Worm (Caenorhabditis elegans) whole organism, L2 larva: ENCODE measurements around the gene F09A5.3.
A peak's percentile ranks its signal among the peaks of the same experiment; 100 is the strongest.

Experiments used
- C34F6.9 ChIP-seq: fragments of 150-350 bp; optimal IDR thresholded peaks from 2 replicates; lab custom pipeline; 2014; ENCODE audit warnings: missing biosample characterization, missing genetic modification characterization
- F13H6.1 ChIP-seq: sonication (generic microtip); optimal IDR thresholded peaks from 2 replicates; lab custom pipeline; 2016; ENCODE audit warnings: missing genetic modification characterization, missing compliant biosample characterization
- ZK546.5 ChIP-seq: sonication (generic microtip); optimal IDR thresholded peaks from 2 replicates; lab custom pipeline; 2017; ENCODE audit warnings: missing biosample characterization, missing genetic modification characterization
- alr-1 ChIP-seq: fragments of 150-350 bp; optimal IDR thresholded peaks from 2 replicates; lab custom pipeline; 2014; ENCODE audit warnings: missing biosample characterization, missing genetic modification characterization
- ceh-16 ChIP-seq: fragments of 150-350 bp; optimal IDR thresholded peaks from 2 replicates; lab custom pipeline; 2014; ENCODE audit warnings: missing biosample characterization, missing genetic modification characterization
- ceh-82 ChIP-seq: fragments of 150-350 bp; optimal IDR thresholded peaks from 2 replicates; lab custom pipeline; 2014; ENCODE audit warnings: missing biosample characterization, missing genetic modification characterization
- crh-2 ChIP-seq: sonication (generic microtip); optimal IDR thresholded peaks from 2 replicates; lab custom pipeline; 2017; ENCODE audit warnings: missing biosample characterization, missing genetic modification characterization
- egl-27 ChIP-seq: sonication (generic microtip); optimal IDR thresholded peaks from 3 replicates; lab custom pipeline; 2017; ENCODE audit warnings: missing biosample characterization, missing genetic modification reagents, missing genetic modification characterization
- fos-1 ChIP-seq: fragments of 150-350 bp; optimal IDR thresholded peaks from 2 replicates; lab custom pipeline; 2014; ENCODE audit warnings: missing biosample characterization, missing genetic modification characterization
- gmeb-1 ChIP-seq: fragments of 150-350 bp; optimal IDR thresholded peaks from 2 replicates; lab custom pipeline; 2014; ENCODE audit warnings: missing biosample characterization, missing genetic modification characterization
- lin-11 ChIP-seq: fragments of 150-350 bp; sonication (generic microtip); optimal IDR thresholded peaks from 2 replicates; lab custom pipeline; 2014; ENCODE audit warnings: missing biosample characterization, missing genetic modification characterization, inconsistent platforms, mixed read lengths
- lin-13 ChIP-seq: fragments of 150-350 bp; optimal IDR thresholded peaks from 2 replicates; lab custom pipeline; 2014; ENCODE audit warnings: missing biosample characterization, missing genetic modification reagents, missing genetic modification characterization
- lin-39 ChIP-seq: fragments of 150-350 bp; optimal IDR thresholded peaks from 2 replicates; lab custom pipeline; 2014; ENCODE audit warnings: missing biosample characterization, missing genetic modification reagents, missing genetic modification characterization
- nhr-11 ChIP-seq: fragments of 150-350 bp; optimal IDR thresholded peaks from 2 replicates; lab custom pipeline; 2014; ENCODE audit warnings: missing biosample characterization, missing genetic modification characterization
- nhr-12 ChIP-seq: fragments of 150-350 bp; optimal IDR thresholded peaks from 2 replicates; lab custom pipeline; 2014; ENCODE audit warnings: missing biosample characterization, missing genetic modification characterization
- nhr-129 ChIP-seq: fragments of 150-350 bp; optimal IDR thresholded peaks from 2 replicates; lab custom pipeline; 2014; ENCODE audit warnings: missing biosample characterization, missing genetic modification characterization
- nhr-25 ChIP-seq: fragments of 150-350 bp; sonication (generic microtip); optimal IDR thresholded peaks from 3 replicates; lab custom pipeline; 2014; ENCODE audit warnings: missing biosample characterization, missing genetic modification characterization
- nhr-6 ChIP-seq: fragments of 150-350 bp; optimal IDR thresholded peaks from 2 replicates; lab custom pipeline; 2014; ENCODE audit warnings: missing biosample characterization, missing genetic modification characterization
- nhr-77 ChIP-seq: fragments of 150-350 bp; optimal IDR thresholded peaks from 2 replicates; lab custom pipeline; 2014; ENCODE audit warnings: missing biosample characterization, missing genetic modification characterization
- peb-1 ChIP-seq: fragments of 150-350 bp; optimal IDR thresholded peaks from 2 replicates; lab custom pipeline; 2014; ENCODE audit warnings: missing biosample characterization, missing genetic modification characterization
- skn-1 ChIP-seq: sonication (generic microtip); optimal IDR thresholded peaks from 2 replicates; lab custom pipeline; 2017; ENCODE audit warnings: missing biosample characterization, missing genetic modification characterization
- unc-55 ChIP-seq: fragments of 150-350 bp; sonication (generic microtip); optimal IDR thresholded peaks from 3 replicates; lab custom pipeline; 2014; ENCODE audit warnings: missing biosample characterization, missing genetic modification reagents, missing genetic modification characterization
- unc-62 ChIP-seq: fragments of 150-350 bp; optimal IDR thresholded peaks from 2 replicates; lab custom pipeline; 2014; ENCODE audit warnings: missing biosample characterization, missing genetic modification reagents, missing genetic modification characterization
- ztf-1 ChIP-seq: fragments of 200-800 bp; sonication (Bioruptor generic); conservative IDR thresholded peaks from 2 replicates; pipeline ENCODE4 v1.3.6; 2022; ENCODE audit warnings: missing genetic modification characterization, missing compliant biosample characterization

Gene F09A5.3

ce11 chrX:13198134-13198533 lies 56.7 kb downstream of the F09A5.3 start:
- TF ChIP-seq C34F6.9 (tag; lab: Kevin White, UChicago), result no peak
- no peak for TF ChIP-seq crh-2 (tag; lab: Kevin White, UChicago)
- TF ChIP-seq ZK546.5 (tag; lab: Kevin White, UChicago), result no peak
- no peak for TF ChIP-seq gmeb-1 (tag; lab: Kevin White, UChicago)
- TF ChIP-seq alr-1 (tag; lab: Kevin White, UChicago), result no peak
- TF ChIP-seq lin-39, result no peak
- no peak for TF ChIP-seq unc-55 (GFP tag; lab: Kevin White, UChicago)

ce11 chrX:13200312-13200711 lies 58.9 kb downstream of the F09A5.3 start:
- TF ChIP-seq nhr-6 (tag; lab: Kevin White, UChicago) (no peak), ceh-82 (tag; lab: Kevin White, UChicago) (no peak), nhr-129 (tag; lab: Kevin White, UChicago) (peak; percentile 1), lin-13 (GFP tag; lab: Kevin White, UChicago) (no peak), F13H6.1 (tag; lab: Kevin White, UChicago) (peak; percentile 8)

- TF ChIP-seq ztf-1 (GFP tag; lab: Robert Waterston, UW) (no peak), fos-1 (tag; lab: Kevin White, UChicago) (no peak), nhr-11 (no peak), unc-62 (GFP tag; lab: Kevin White, UChicago) (no peak), egl-27 (tag; lab: Kevin White, UChicago) (no peak), ceh-16 (tag; lab: Kevin White, UChicago) (no peak), nhr-77 (tag; lab: Kevin White, UChicago) (no peak), alr-1 (tag; lab: Kevin White, UChicago) (no peak), crh-2 (tag; lab: Kevin White, UChicago) (no peak), lin-39 (no peak), F13H6.1 (tag; lab: Kevin White, UChicago) (no peak), nhr-25 (no peak)
Measured at ce11 chrX:13201401-13201800, 60.0 kb downstream of the F09A5.3 start, which contains the start of gene unc-9. Gene unc-9, plus strand, starts transcription at chrX:13201770.

DNA sequence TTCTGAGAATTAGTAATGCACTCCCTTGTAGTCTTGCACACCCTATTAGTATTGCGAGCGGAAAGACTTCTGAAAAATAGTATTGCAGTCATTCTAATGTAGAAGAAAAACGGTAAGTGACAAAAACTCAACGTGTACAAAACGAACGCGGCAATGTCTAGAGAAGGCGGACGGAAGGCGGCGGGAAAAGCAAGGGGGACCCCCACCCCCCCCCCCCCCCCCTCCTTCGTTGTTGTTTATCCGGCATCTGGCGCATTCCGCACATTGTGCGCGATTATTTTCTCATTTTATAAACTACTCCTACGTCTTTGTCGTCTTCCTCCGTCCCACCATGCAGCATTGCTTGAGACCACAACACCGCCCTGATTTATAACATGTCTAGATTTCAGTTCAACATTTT lies 60.9 kb downstream of the F09A5.3 start:
- no peak for TF ChIP-seq skn-1 (tag; lab: Kevin White, UChicago)
- no peak for TF ChIP-seq unc-62 (GFP tag; lab: Kevin White, UChicago)
- no peak for TF ChIP-seq ceh-16 (tag; lab: Kevin White, UChicago)
- TF ChIP-seq lin-11, result no peak
- no peak for TF ChIP-seq peb-1 (tag; lab: Kevin White, UChicago)
- TF ChIP-seq nhr-12 (tag; lab: Kevin White, UChicago), result no peak
